Worm (Caenorhabditis elegans): ENCODE results near the gene tut-1.
A peak's percentile ranks its signal among the peaks of the same experiment; 100 is the strongest.

The tut-1 gene

DNA sequence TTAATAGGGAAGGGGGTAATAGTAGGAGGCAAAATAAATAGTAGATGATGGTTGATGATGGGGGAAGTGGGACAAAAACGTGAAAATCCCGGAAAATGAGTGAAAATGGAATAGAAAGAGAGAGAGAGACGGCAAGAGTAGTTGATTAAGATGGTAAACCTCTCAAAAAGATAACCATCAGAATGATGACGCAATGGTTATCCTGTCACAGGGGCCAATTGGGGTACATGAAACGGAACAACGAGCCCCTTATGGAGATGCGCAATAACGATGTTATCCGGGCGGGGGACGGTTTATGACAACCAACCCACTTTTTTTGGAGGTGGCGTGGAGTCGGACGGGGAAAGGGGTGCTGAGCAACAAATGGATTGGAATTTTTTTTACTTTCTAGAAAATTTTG, 28.3 kb upstream of the tut-1 start:
- no peak for TF ChIP-seq tbx-11 (GFP tag; IDR thresholded peaks at IDR 0.05)
- no peak for TF ChIP-seq tra-4 (tag; optimal IDR thresholded peaks at IDR 0.05)
- no peak for TF ChIP-seq ceh-13 (GFP tag; optimal IDR thresholded peaks at IDR 0.05)
- no peak for TF ChIP-seq hmg-4 (GFP tag; optimal IDR thresholded peaks at IDR 0.05)
- TF ChIP-seq ets-7 (tag; optimal IDR thresholded peaks at IDR 0.05), result no peak
- no peak for TF ChIP-seq hmbx-1 (tag; optimal IDR thresholded peaks at IDR 0.05)
- no peak for TF ChIP-seq B0310.2 (tag; optimal IDR thresholded peaks at IDR 0.05)
- no peak for TF ChIP-seq tbx-37 (GFP tag; conservative IDR thresholded peaks at IDR 0.05)
- no peak for TF ChIP-seq hnd-1 (tag; optimal IDR thresholded peaks at IDR 0.05)
- no peak for TF ChIP-seq scrt-1 (GFP tag; IDR thresholded peaks at IDR 0.05)

ce11 chrIV:148756-149155, 27.2 kb upstream of the tut-1 start:
- no peak for TF ChIP-seq pes-1 (GFP tag; IDR thresholded peaks at IDR 0.05)
- no peak for TF ChIP-seq B0310.2 (tag; optimal IDR thresholded peaks at IDR 0.05)

DNA sequence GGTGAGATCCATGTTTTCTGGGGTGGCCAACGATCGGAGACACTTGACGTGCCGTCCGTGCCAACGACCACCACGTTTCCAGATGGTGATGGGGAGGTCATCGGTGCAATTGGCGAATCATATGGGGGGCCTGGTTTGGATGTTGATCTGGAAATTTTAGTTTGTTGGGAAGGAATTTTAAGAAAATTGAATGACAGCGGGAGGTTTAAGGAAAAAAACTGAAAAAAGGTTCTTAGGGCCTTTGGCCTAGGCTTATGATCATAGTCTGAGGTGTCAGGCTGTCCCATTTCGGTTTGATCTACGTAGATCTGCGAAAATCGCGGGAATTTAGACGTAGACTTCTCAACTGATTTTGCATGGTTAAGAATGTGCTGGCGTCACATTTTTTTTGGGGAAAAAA, 26.3 kb upstream of the tut-1 start, which contains the start of gene col-99:
Gene col-99, minus strand, starts transcription at position 101 of the 400 bp plus-strand sequence.
- TF ChIP-seq ceh-13 (GFP tag; optimal IDR thresholded peaks at IDR 0.05), result no peak
- no peak for TF ChIP-seq hnd-1 (tag; optimal IDR thresholded peaks at IDR 0.05)
- TF ChIP-seq flt-1 (GFP tag; IDR thresholded peaks at IDR 0.05), result no peak
- TF ChIP-seq aly-1 (tag; optimal IDR thresholded peaks at IDR 0.05), result no peak
- TF ChIP-seq hmbx-1 (tag; optimal IDR thresholded peaks at IDR 0.05), result no peak
- TF ChIP-seq tra-4 (tag; optimal IDR thresholded peaks at IDR 0.05), result no peak
- TF ChIP-seq B0310.2 (tag; optimal IDR thresholded peaks at IDR 0.05), result no peak
- TF ChIP-seq scrt-1 (GFP tag; IDR thresholded peaks at IDR 0.05), result no peak
- TF ChIP-seq ama-1 (optimal IDR thresholded peaks at IDR 0.05), result no peak
- no peak for TF ChIP-seq hmg-4 (GFP tag; optimal IDR thresholded peaks at IDR 0.05)
- no peak for TF ChIP-seq F13C5.2 (tag; optimal IDR thresholded peaks at IDR 0.05)
- no peak for TF ChIP-seq ceh-36 (tag; optimal IDR thresholded peaks at IDR 0.05)
- no peak for TF ChIP-seq ets-7 (tag; optimal IDR thresholded peaks at IDR 0.05)
- TF ChIP-seq sea-1 (GFP tag; conservative IDR thresholded peaks at IDR 0.05), result no peak
- TF ChIP-seq pes-1 (GFP tag; IDR thresholded peaks at IDR 0.05), result no peak
- no peak for TF ChIP-seq tbx-37 (GFP tag; conservative IDR thresholded peaks at IDR 0.05)

DNA sequence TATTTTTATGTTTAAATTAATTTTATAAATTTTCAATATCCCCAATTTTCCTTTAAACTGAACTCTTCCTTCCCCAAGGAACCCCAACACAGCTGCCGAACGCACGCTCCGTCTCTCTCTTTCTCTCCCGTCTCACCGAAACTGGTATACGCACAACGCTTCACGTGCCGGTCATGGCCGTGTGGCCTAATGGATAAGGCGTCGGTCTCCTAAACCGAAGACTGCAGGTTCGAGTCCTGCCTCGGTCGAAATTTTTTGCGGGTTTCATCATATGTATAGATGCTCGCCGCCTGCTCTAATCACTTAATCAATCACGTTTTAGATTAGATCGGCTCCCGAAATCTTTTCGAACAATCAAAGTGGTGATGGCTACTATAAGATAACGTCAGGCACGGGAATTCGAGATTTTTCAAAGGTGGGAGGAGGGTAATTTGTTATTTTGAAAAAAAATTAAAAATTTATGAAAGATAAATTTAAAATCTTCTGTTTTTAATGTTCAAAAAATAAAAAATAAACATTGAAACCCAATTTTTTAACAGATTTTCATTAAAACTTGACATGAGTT, 22.4 kb upstream of the tut-1 start:
- TF ChIP-seq ceh-13 (GFP tag; optimal IDR thresholded peaks at IDR 0.05) (peak; percentile 96), ceh-36 (tag; optimal IDR thresholded peaks at IDR 0.05) (peak; percentile 96), ama-1 (optimal IDR thresholded peaks at IDR 0.05) (peak; percentile 53), pes-1 (GFP tag; IDR thresholded peaks at IDR 0.05) (peak; percentile 98), tbx-11 (GFP tag; IDR thresholded peaks at IDR 0.05) (peak; percentile 97), flt-1 (GFP tag; IDR thresholded peaks at IDR 0.05) (peak; percentile 98), hnd-1 (tag; optimal IDR thresholded peaks at IDR 0.05) (peak; percentile 84), scrt-1 (GFP tag; IDR thresholded peaks at IDR 0.05) (peak; percentile 99), tbx-37 (GFP tag; conservative IDR thresholded peaks at IDR 0.05) (peak; percentile 95), ets-7 (tag; optimal IDR thresholded peaks at IDR 0.05) (peak; percentile 79), tra-4 (tag; optimal IDR thresholded peaks at IDR 0.05) (peak; percentile 88), F13C5.2 (tag; optimal IDR thresholded peaks at IDR 0.05) (peak; percentile 97), hmbx-1 (tag; optimal IDR thresholded peaks at IDR 0.05) (peak; percentile 87), aly-1 (tag; optimal IDR thresholded peaks at IDR 0.05) (peak; percentile 91), B0310.2 (tag; optimal IDR thresholded peaks at IDR 0.05) (peak; percentile 93), hmg-4 (GFP tag; optimal IDR thresholded peaks at IDR 0.05) (peak; percentile 99), sea-1 (GFP tag; conservative IDR thresholded peaks at IDR 0.05) (peak; percentile 96)

DNA sequence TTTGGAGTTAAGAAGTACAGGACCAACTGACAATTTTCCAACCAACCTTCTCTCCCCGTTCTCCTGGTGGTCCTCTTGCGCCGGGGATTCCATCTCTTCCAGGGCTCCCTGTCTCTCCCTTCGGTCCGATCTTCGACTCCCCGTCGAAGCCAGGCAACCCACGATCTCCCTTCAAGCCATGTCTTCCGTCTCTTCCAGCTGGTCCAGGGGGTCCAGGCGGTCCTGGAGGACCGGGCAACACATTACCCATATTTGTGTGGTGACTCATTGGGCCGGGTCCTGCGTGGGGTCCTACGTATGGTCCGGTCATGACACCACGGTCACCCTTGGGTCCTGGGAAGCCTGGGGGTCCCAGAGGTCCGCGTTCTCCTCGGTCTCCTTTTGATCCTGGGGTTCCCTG, 19.5 kb upstream of the tut-1 start:
- TF ChIP-seq B0310.2 (tag; optimal IDR thresholded peaks at IDR 0.05) (no peak), hmbx-1 (tag; optimal IDR thresholded peaks at IDR 0.05) (no peak), tbx-37 (GFP tag; conservative IDR thresholded peaks at IDR 0.05) (no peak), hnd-1 (tag; optimal IDR thresholded peaks at IDR 0.05) (no peak), scrt-1 (GFP tag; IDR thresholded peaks at IDR 0.05) (no peak), flt-1 (GFP tag; IDR thresholded peaks at IDR 0.05) (no peak), aly-1 (tag; optimal IDR thresholded peaks at IDR 0.05) (no peak), ceh-36 (tag; optimal IDR thresholded peaks at IDR 0.05) (no peak)

DNA sequence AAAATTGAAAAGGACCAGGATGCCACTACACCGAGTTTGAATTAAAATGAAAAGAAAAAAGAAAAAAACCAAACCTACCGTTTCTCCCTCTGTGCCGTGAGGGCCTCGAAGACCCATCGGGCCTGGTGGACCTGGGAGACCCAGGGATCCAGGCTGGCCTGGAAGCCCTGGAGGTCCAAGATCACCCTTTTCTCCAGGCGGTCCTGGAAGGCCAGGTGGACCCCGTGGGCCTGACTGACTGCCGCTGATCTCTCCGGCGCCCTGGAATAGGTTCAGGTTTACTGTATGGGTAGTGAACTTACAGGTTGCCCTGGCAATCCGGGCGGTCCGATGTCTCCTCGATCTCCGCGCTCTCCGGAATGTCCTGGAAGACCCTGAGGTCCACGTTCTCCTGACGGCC, 18.1 kb upstream of the tut-1 start:
- no peak for TF ChIP-seq F13C5.2 (tag; optimal IDR thresholded peaks at IDR 0.05)
- TF ChIP-seq hmbx-1 (tag; optimal IDR thresholded peaks at IDR 0.05), result no peak
- TF ChIP-seq ets-7 (tag; optimal IDR thresholded peaks at IDR 0.05), result no peak
- no peak for TF ChIP-seq ceh-13 (GFP tag; optimal IDR thresholded peaks at IDR 0.05)
- TF ChIP-seq ama-1 (optimal IDR thresholded peaks at IDR 0.05), result no peak
- no peak for TF ChIP-seq tbx-37 (GFP tag; conservative IDR thresholded peaks at IDR 0.05)
- no peak for TF ChIP-seq scrt-1 (GFP tag; IDR thresholded peaks at IDR 0.05)
- TF ChIP-seq pes-1 (GFP tag; IDR thresholded peaks at IDR 0.05), result no peak
- no peak for TF ChIP-seq sea-1 (GFP tag; conservative IDR thresholded peaks at IDR 0.05)
- no peak for TF ChIP-seq hmg-4 (GFP tag; optimal IDR thresholded peaks at IDR 0.05)
- no peak for TF ChIP-seq tbx-11 (GFP tag; IDR thresholded peaks at IDR 0.05)
- TF ChIP-seq aly-1 (tag; optimal IDR thresholded peaks at IDR 0.05), result no peak

DNA sequence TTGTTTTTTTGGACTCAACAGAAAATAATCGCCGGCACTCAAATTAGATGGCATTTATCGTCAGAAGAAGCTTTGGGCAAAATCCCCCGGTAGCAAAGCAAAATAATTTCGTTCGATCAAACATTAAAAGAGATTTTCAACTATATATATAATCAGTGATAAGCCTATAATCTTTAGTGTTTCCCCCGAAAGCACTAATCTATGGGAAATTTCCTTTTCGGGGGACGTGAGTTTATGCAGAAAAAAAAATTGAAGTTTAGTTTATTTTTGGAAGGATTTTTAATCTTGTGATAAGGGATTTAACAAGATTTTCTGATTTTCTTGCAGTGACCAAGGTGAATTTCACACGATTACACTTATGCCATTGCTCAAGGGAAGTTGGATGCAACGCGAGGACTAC, 12.5 kb upstream of the tut-1 start:
- TF ChIP-seq ceh-13 (GFP tag; optimal IDR thresholded peaks at IDR 0.05) (no peak), sea-1 (GFP tag; conservative IDR thresholded peaks at IDR 0.05) (no peak), scrt-1 (GFP tag; IDR thresholded peaks at IDR 0.05) (no peak), ama-1 (optimal IDR thresholded peaks at IDR 0.05) (no peak), B0310.2 (tag; optimal IDR thresholded peaks at IDR 0.05) (no peak), hmg-4 (GFP tag; optimal IDR thresholded peaks at IDR 0.05) (no peak), tra-4 (tag; optimal IDR thresholded peaks at IDR 0.05) (no peak), aly-1 (tag; optimal IDR thresholded peaks at IDR 0.05) (no peak), pes-1 (GFP tag; IDR thresholded peaks at IDR 0.05) (no peak), hmbx-1 (tag; optimal IDR thresholded peaks at IDR 0.05) (no peak), F13C5.2 (tag; optimal IDR thresholded peaks at IDR 0.05) (no peak), tbx-37 (GFP tag; conservative IDR thresholded peaks at IDR 0.05) (no peak), hnd-1 (tag; optimal IDR thresholded peaks at IDR 0.05) (no peak), ceh-36 (tag; optimal IDR thresholded peaks at IDR 0.05) (no peak), flt-1 (GFP tag; IDR thresholded peaks at IDR 0.05) (no peak), ets-7 (tag; optimal IDR thresholded peaks at IDR 0.05) (no peak), tbx-11 (GFP tag; IDR thresholded peaks at IDR 0.05) (no peak)
